Worm (Caenorhabditis elegans) whole organism, young adult: ENCODE measurements around the gene pbo-1.
A peak's percentile ranks its signal among the peaks of the same experiment; 100 is the strongest.

Source experiments
- F39B2.1 ChIP-seq: fragments of 200-800 bp; sonication (Bioruptor generic); IDR thresholded peaks from 2 replicates; pipeline ENCODE4 v1.3.6; 2022; ENCODE audit warnings: missing genetic modification reagents, missing genetic modification characterization, missing compliant biosample characterization
- lin-35 ChIP-seq, 3 experiments: fragments of 150-350 bp in 2 of 3; sonication (generic microtip) in 1 of 3; optimal IDR thresholded peaks; 2 replicates each; lab custom pipeline; 2014 to 2018; ENCODE audit warnings: missing biosample characterization in 3 of 3, missing genetic modification characterization in 3 of 3, missing genetic modification reagents in 3 of 3
- mes-4 ChIP-seq: sonication (generic microtip); optimal IDR thresholded peaks from 2 replicates; lab custom pipeline; 2016; ENCODE audit warnings: missing genotype, missing genetic modification characterization, missing compliant biosample characterization
- pha-4 ChIP-seq: fragments of 150-350 bp; sonication (generic microtip); optimal IDR thresholded peaks from 2 replicates; lab custom pipeline; 2014; ENCODE audit warnings: missing biosample characterization, missing genetic modification reagents, missing genetic modification characterization
- unc-130 ChIP-seq: sonication (generic microtip); optimal IDR thresholded peaks from 2 replicates; lab custom pipeline; 2016; ENCODE audit warnings: missing genetic modification reagents, missing genetic modification characterization, missing compliant biosample characterization
- ztf-26 ChIP-seq: sonication (generic microtip); optimal IDR thresholded peaks from 2 replicates; lab custom pipeline; 2017; ENCODE audit warnings: missing genetic modification characterization, missing compliant biosample characterization
- ztf-6 ChIP-seq: fragments of 200-800 bp; sonication (Bioruptor generic); IDR thresholded peaks from 2 replicates; pipeline ENCODE4 v1.3.6; 2022; ENCODE audit warnings: missing genetic modification reagents, missing genetic modification characterization, missing compliant biosample characterization

DNA sequence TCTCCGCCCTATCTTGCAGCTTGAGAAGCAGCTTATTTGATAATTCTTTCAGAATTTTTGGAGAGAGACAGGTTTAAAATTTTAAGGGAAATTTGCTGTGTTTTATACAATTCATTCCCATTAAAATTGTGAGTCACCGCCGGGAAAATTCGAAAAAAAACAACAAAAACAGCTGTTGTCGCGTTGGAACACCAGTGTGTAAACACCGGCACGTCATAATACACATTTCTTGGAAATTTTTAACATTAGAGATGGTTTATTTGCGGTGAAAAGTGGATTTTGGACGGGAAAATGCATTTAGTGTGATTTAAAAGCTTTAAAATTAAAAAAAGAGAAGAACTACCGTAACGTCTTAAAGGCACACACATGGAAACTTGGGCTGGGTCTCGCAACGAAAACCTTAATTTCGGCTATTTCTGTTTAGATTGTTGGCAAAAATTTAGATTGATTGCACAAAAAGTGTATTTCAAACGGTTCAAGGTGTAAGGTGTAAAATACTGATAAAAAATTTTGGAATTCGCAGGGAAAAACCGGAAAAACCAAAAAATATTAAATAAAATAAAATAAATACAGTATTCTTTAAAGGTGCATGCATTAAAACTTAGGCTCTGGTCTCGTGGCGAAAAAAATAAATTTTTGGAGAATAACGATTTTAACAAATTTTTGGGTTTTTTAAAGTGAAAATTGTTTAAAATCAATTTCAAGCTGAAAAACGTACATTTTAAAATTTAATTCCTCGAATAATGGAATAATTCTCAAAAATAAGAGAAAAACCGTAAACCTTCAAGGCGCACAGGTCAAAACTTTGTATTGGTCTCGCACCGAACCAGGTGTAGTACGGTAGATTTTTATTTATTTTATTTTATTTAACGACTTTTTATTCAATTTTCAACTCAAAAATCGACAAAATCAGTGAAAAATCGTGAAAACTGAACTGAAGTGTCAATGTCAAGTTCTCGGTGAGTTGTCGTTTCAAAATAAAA lies 39.2 kb upstream of the pbo-1 start, which contains the start of gene cosa-1:
- TF ChIP-seq lin-35 (GFP tag; optimal IDR thresholded peaks at IDR 0.05; lab: Kevin White, UChicago): no peak
- TF ChIP-seq ztf-26 (tag; lab: Kevin White, UChicago): no peak
- TF ChIP-seq mes-4 (tag; lab: Kevin White, UChicago): no peak
- TF ChIP-seq ztf-6 (GFP tag; lab: Robert Waterston, UW): no peak
- TF ChIP-seq F39B2.1 (GFP tag; lab: Robert Waterston, UW): no peak
- TF ChIP-seq pha-4: no peak
- peak; percentile 51 for TF ChIP-seq unc-130 (GFP tag; lab: Kevin White, UChicago)
